Worm (Caenorhabditis elegans) whole organism, young adult: ENCODE data around the gene nep-9.

Experiments
- ama-1 ChIP-seq, 3 experiments: fragments of 150-350 bp in 1 of 3; sonication (generic microtip) in 2 of 3; optimal IDR thresholded peaks; 2 replicates each; lab custom pipeline; 2014 to 2018; ENCODE audit warnings: missing biosample characterization in 2 of 3, missing genetic modification characterization in 2 of 3, missing genetic modification reagents in 2 of 3
- let-526 ChIP-seq: fragments of 200-800 bp; sonication (Bioruptor generic); IDR thresholded peaks from 2 replicates; pipeline ENCODE4 v1.3.6; 2022; ENCODE audit warnings: missing genetic modification reagents, missing genetic modification characterization, missing compliant biosample characterization
- madf-3 ChIP-seq: fragments of 200-800 bp; sonication (Bioruptor generic); IDR thresholded peaks from 2 replicates; pipeline ENCODE4 v1.3.6; 2022; ENCODE audit warnings: missing genetic modification reagents, missing genetic modification characterization, missing compliant biosample characterization
- madf-8 ChIP-seq: fragments of 200-800 bp; sonication (Bioruptor generic); conservative IDR thresholded peaks from 2 replicates; pipeline ENCODE4 v1.3.6; 2022; ENCODE audit warnings: missing genetic modification reagents, missing genetic modification characterization, missing compliant biosample characterization
- xnd-1 ChIP-seq: sonication (generic microtip); optimal IDR thresholded peaks from 2 replicates; lab custom pipeline; 2016; ENCODE audit warnings: missing genotype, missing genetic modification reagents, missing genetic modification characterization, missing compliant biosample characterization

ce11 chrII:3436412-3436811, 37.3 kb upstream of the nep-9 start, which contains the start of gene skpo-2:
- TF ChIP-seq let-526 (GFP tag; lab: Robert Waterston, UW) (no peak), xnd-1 (tag; lab: Kevin White, UChicago) (no peak), madf-8 (no peak), madf-3 (GFP tag; lab: Robert Waterston, UW) (no peak), ama-1 (optimal IDR thresholded peaks at IDR 0.05; lab: Kevin White, UChicago) (no peak), ama-1 (GFP tag; optimal IDR thresholded peaks at IDR 0.05; lab: Kevin White, UChicago) (no peak)
